Fruit fly (Drosophila melanogaster) S2 (cell line): ENCODE results near the gene bon.

ENCODE experiments used
- CG8478 ChIP-seq: fragments of >200 bp; optimal IDR thresholded peaks from 2 replicates; lab custom pipeline; 2018
- CTCF ChIP-seq, 2 experiments: fragments of >200 bp; optimal IDR thresholded peaks; 2 replicates each; lab custom pipeline; 2018

dm6 chr3R:20544952-20545351, 48.0 kb upstream of the bon start:
- TF ChIP-seq CG8478 (lab: Kevin White, UChicago) = no peak
- no peak for TF ChIP-seq CTCF (optimal IDR thresholded peaks at IDR 0.05; lab: Kevin White, UChicago)
